Worm (Caenorhabditis elegans): ENCODE data around the gene rde-4.
A peak's percentile ranks its signal among the peaks of the same experiment; 100 is the strongest.

- TF ChIP-seq tbx-11 (GFP tag; IDR thresholded peaks at IDR 0.05) (no peak), pes-1 (GFP tag; IDR thresholded peaks at IDR 0.05) (no peak), ama-1 (optimal IDR thresholded peaks at IDR 0.05) (peak; percentile 20), ceh-13 (GFP tag; optimal IDR thresholded peaks at IDR 0.05) (no peak), B0310.2 (tag; optimal IDR thresholded peaks at IDR 0.05) (no peak), hmg-4 (GFP tag; optimal IDR thresholded peaks at IDR 0.05) (no peak)
Observed at ce11 chrIII:10214540-10214979, 3.9 kb downstream of the rde-4 start.

Data from whole organism, early embryonic.